Fruit fly (Drosophila melanogaster): ENCODE data around the gene elm.

Gene elm

dm6 chr3R:5622985-5623630 is 31.6 kb downstream of the elm start (continued):
- TF ChIP-seq CG4854 (GFP tag; optimal IDR thresholded peaks at IDR 0.05) (peak; percentile 77), Kr (GFP tag; optimal IDR thresholded peaks at IDR 0.05) (peak; percentile 77), CG30020 (tag; optimal IDR thresholded peaks at IDR 0.05) (peak; percentile 69), CG8089 (GFP tag; optimal IDR thresholded peaks at IDR 0.05) (peak; percentile 79), CG14667 (GFP tag; IDR thresholded peaks at IDR 0.05) (no peak), seq (GFP tag; IDR thresholded peaks at IDR 0.05) (no peak), esg (GFP tag; conservative IDR thresholded peaks at IDR 0.05) (no peak), twi (tag; optimal IDR thresholded peaks at IDR 0.05) (peak; percentile 72), klu (GFP tag; IDR thresholded peaks at IDR 0.05) (no peak), gsb (GFP tag; IDR thresholded peaks at IDR 0.05) (no peak), Sox102F (GFP tag; optimal IDR thresholded peaks at IDR 0.05) (peak; percentile 61), MTF-1 (GFP tag; optimal IDR thresholded peaks at IDR 0.05; ENCODE audit: borderline replicate concordance) (peak; percentile 93), CG12744 (GFP tag; optimal IDR thresholded peaks at IDR 0.05) (peak; percentile 15), CG14710 (tag; optimal IDR thresholded peaks at IDR 0.05) (peak; percentile 79), CG9817 (tag; optimal IDR thresholded peaks at IDR 0.05) (peak; percentile 42), sens (GFP tag) (peak; percentile 97), CG4820 (GFP tag; optimal IDR thresholded peaks at IDR 0.05) (peak; percentile 37), CG13424 (tag; optimal IDR thresholded peaks at IDR 0.05) (peak; percentile 72), lab (GFP tag; optimal IDR thresholded peaks at IDR 0.05) (peak; percentile 92), CG11723 (GFP tag; optimal IDR thresholded peaks at IDR 0.05) (peak; percentile 73), CG1233 (GFP tag; optimal IDR thresholded peaks at IDR 0.05) (peak; percentile 92), CG8290 (GFP tag; optimal IDR thresholded peaks at IDR 0.05) (peak; percentile 70), CG8290 (tag; optimal IDR thresholded peaks at IDR 0.05) (peak; percentile 88 to 91), CG4707 (GFP tag; optimal IDR thresholded peaks at IDR 0.05) (peak; percentile 89), z (GFP tag; IDR thresholded peaks at IDR 0.05) (no peak), Sry-β (GFP tag; optimal IDR thresholded peaks at IDR 0.05) (peak; percentile 65), CG11398 (GFP tag; optimal IDR thresholded peaks at IDR 0.05) (peak; percentile 80), CG3995 (GFP tag; optimal IDR thresholded peaks at IDR 0.05) (peak; percentile 8), stc (GFP tag; IDR thresholded peaks at IDR 0.05) (no peak), sob (GFP tag; IDR thresholded peaks at IDR 0.05) (no peak), Tbp (GFP tag; optimal IDR thresholded peaks at IDR 0.05) (no peak), HLHmδ (GFP tag; optimal IDR thresholded peaks at IDR 0.05) (peak; percentile 85), NC2α (GFP tag; optimal IDR thresholded peaks at IDR 0.05) (peak; percentile 82), Nf-YC (tag; optimal IDR thresholded peaks at IDR 0.05) (peak; percentile 43), lov (optimal IDR thresholded peaks at IDR 0.05) (no peak), lov (GFP tag; IDR thresholded peaks at IDR 0.05) (no peak), CG11085 (GFP tag; IDR thresholded peaks at IDR 0.05) (no peak), CG10321 (GFP tag; IDR thresholded peaks at IDR 0.05) (no peak), Hey (tag; optimal IDR thresholded peaks at IDR 0.05) (peak; percentile 81), CG12236 (GFP tag; optimal IDR thresholded peaks at IDR 0.05) (peak; percentile 77), sim (GFP tag; IDR thresholded peaks at IDR 0.05) (no peak), Myb (GFP tag; optimal IDR thresholded peaks at IDR 0.05) (peak; percentile 19), CG12071 (GFP tag; optimal IDR thresholded peaks at IDR 0.05) (peak; percentile 86), CG13894 (tag; optimal IDR thresholded peaks at IDR 0.05) (peak; percentile 77), exex (tag; optimal IDR thresholded peaks at IDR 0.05) (peak; percentile 79), CG17359 (tag; optimal IDR thresholded peaks at IDR 0.05) (peak; percentile 82), CG8924 (tag; optimal IDR thresholded peaks at IDR 0.05) (peak; percentile 89), grau (tag; optimal IDR thresholded peaks at IDR 0.05) (peak; percentile 49), CTCF (GFP tag; optimal IDR thresholded peaks at IDR 0.05) (peak; percentile 45), CG18262 (tag; optimal IDR thresholded peaks at IDR 0.05) (peak; percentile 64), vnd (GFP tag; IDR thresholded peaks at IDR 0.05; ENCODE audit: partially characterized antibody) (no peak), CG42726 (GFP tag; IDR thresholded peaks at IDR 0.05; ENCODE audit: partially characterized antibody) (no peak)

Measured in whole organism, embryonic.